Fruit fly (Drosophila melanogaster) whole organism, embryonic: ENCODE measurements around the gene Lipt2.
A peak's percentile ranks its signal among the peaks of the same experiment; 100 is the strongest.

Experiments
- ATbp ChIP-seq: fragments of 200-800 bp; sonication (Bioruptor generic); optimal IDR thresholded peaks from 2 replicates; lab custom pipeline; 2017; ENCODE audit warnings: missing biosample characterization, mild to moderate bottlenecking, missing genetic modification characterization, missing genetic modification reagents
- Adf1 ChIP-seq: fragments of 200-800 bp; sonication (Bioruptor generic); IDR thresholded peaks from 2 replicates; pipeline ENCODE4 v1.3.6; 2022; ENCODE audit warnings: missing biosample characterization, missing genetic modification characterization
- Antp ChIP-seq: fragments of 200-800 bp; sonication (Bioruptor generic); optimal IDR thresholded peaks from 3 replicates; lab custom pipeline; 2016; ENCODE audit warnings: missing biosample characterization, missing genetic modification characterization
- Bteb2 ChIP-seq: fragments of 200-800 bp; sonication (Bioruptor generic); optimal IDR thresholded peaks from 2 replicates; lab custom pipeline; 2016; ENCODE audit warnings: missing biosample characterization, missing genetic modification characterization
- CG10462 ChIP-seq: fragments of 200-800 bp; sonication (Bioruptor generic); optimal IDR thresholded peaks from 2 replicates; lab custom pipeline; 2016; ENCODE audit warnings: missing biosample characterization, missing genetic modification characterization
- CG10565 ChIP-seq: fragments of 200-800 bp; sonication (Bioruptor generic); optimal IDR thresholded peaks from 3 replicates; lab custom pipeline; 2016; ENCODE audit warnings: missing biosample characterization, mild to moderate bottlenecking, missing genetic modification characterization
- CG10979 ChIP-seq: fragments of 200-800 bp; sonication (Bioruptor generic); optimal IDR thresholded peaks from 2 replicates; lab custom pipeline; 2018; ENCODE audit warnings: missing biosample characterization, mild to moderate bottlenecking, missing genetic modification characterization, moderate library complexity
- CG12299 ChIP-seq: fragments of 200-800 bp; sonication (Bioruptor generic); optimal IDR thresholded peaks from 2 replicates; lab custom pipeline; 2018; ENCODE audit warnings: missing biosample characterization, mild to moderate bottlenecking, missing genetic modification characterization
- CG13123 ChIP-seq: fragments of 200-800 bp; sonication (Bioruptor generic); optimal IDR thresholded peaks from 2 replicates; lab custom pipeline; 2016; ENCODE audit warnings: missing biosample characterization, missing genetic modification characterization
- CG14667 ChIP-seq: fragments of 200-800 bp; sonication (Bioruptor generic); IDR thresholded peaks from 2 replicates; pipeline ENCODE4 v1.3.6; 2022; ENCODE audit warnings: missing biosample characterization, missing genetic modification characterization
- CG1603 ChIP-seq: fragments of 200-800 bp; sonication (Bioruptor generic); optimal IDR thresholded peaks from 2 replicates; lab custom pipeline; 2019; ENCODE audit warnings: missing biosample characterization, mild to moderate bottlenecking, missing genetic modification characterization, moderate library complexity
- CG17328 ChIP-seq: fragments of 200-800 bp; sonication (Bioruptor generic); IDR thresholded peaks from 2 replicates; pipeline ENCODE4 v1.3.6; 2022; ENCODE audit warnings: missing biosample characterization, missing genetic modification characterization
- CG2120 ChIP-seq: fragments of 200-800 bp; sonication (Bioruptor generic); optimal IDR thresholded peaks from 3 replicates; lab custom pipeline; 2016; ENCODE audit warnings: missing biosample characterization, missing genetic modification characterization
- CG2889 ChIP-seq: fragments of 200-800 bp; sonication (Bioruptor generic); IDR thresholded peaks from 3 replicates; pipeline ENCODE4 v1.3.6; 2022; ENCODE audit warnings: missing biosample characterization, missing genetic modification characterization
- CG3281 ChIP-seq: fragments of 200-800 bp; sonication (Bioruptor generic); optimal IDR thresholded peaks from 3 replicates; lab custom pipeline; 2017; ENCODE audit warnings: missing biosample characterization, mild to moderate bottlenecking, missing genetic modification characterization
- CG43689 ChIP-seq: fragments of 200-800 bp; sonication (Bioruptor generic); IDR thresholded peaks from 2 replicates; pipeline ENCODE4 v1.3.6; 2022; ENCODE audit warnings: missing biosample characterization, missing genetic modification characterization
- CG4424 ChIP-seq: fragments of 200-800 bp; sonication (Bioruptor generic); optimal IDR thresholded peaks from 3 replicates; lab custom pipeline; 2016; ENCODE audit warnings: missing biosample characterization, missing genetic modification characterization
- CG4617 ChIP-seq: fragments of 200-800 bp; sonication (Bioruptor generic); optimal IDR thresholded peaks from 3 replicates; lab custom pipeline; 2016; ENCODE audit warnings: missing biosample characterization, missing genetic modification characterization, borderline replicate concordance
- CG4854 ChIP-seq: fragments of 200-800 bp; sonication (Bioruptor generic); optimal IDR thresholded peaks from 2 replicates; lab custom pipeline; 2016; ENCODE audit warnings: missing biosample characterization, missing genetic modification characterization, inconsistent platforms
- CG6175 ChIP-seq: fragments of 200-800 bp; sonication (Bioruptor generic); IDR thresholded peaks from 3 replicates; pipeline ENCODE4 v1.3.6; 2022; ENCODE audit warnings: missing biosample characterization, missing genetic modification characterization
- CG7271 ChIP-seq: fragments of 200-800 bp; sonication (Bioruptor generic); optimal IDR thresholded peaks from 2 replicates; lab custom pipeline; 2018; ENCODE audit warnings: missing biosample characterization, mild to moderate bottlenecking, missing genetic modification characterization, moderate library complexity
- CG7357 ChIP-seq: fragments of 200-800 bp; sonication (Bioruptor generic); IDR thresholded peaks from 3 replicates; pipeline ENCODE4 v1.3.6; 2022; ENCODE audit warnings: missing biosample characterization, missing genetic modification characterization
- CG7745 ChIP-seq: fragments of 200-800 bp; sonication (Bioruptor generic); optimal IDR thresholded peaks from 2 replicates; lab custom pipeline; 2018; ENCODE audit warnings: missing biosample characterization, mild to moderate bottlenecking, missing genetic modification characterization, moderate library complexity
- CG9215 ChIP-seq: fragments of 200-800 bp; sonication (Bioruptor generic); IDR thresholded peaks from 2 replicates; pipeline ENCODE4 v1.3.6; 2022; ENCODE audit warnings: missing biosample characterization, missing genetic modification characterization
- Dfd ChIP-seq, 2 experiments: fragments of >200 bp; optimal IDR thresholded peaks; 2 replicates each; lab custom pipeline; 2017; ENCODE audit warnings: missing biosample characterization in 2 of 2, missing genetic modification characterization in 2 of 2
- Dp ChIP-seq: fragments of 200-800 bp; sonication (Bioruptor generic); optimal IDR thresholded peaks from 2 replicates; lab custom pipeline; 2018; ENCODE audit warnings: missing biosample characterization, mild to moderate bottlenecking, missing genetic modification characterization, moderate library complexity
- HLH3B ChIP-seq: fragments of 200-800 bp; sonication (Bioruptor generic); IDR thresholded peaks from 2 replicates; pipeline ENCODE4 v1.3.6; 2022; ENCODE audit warnings: missing biosample characterization, missing genetic modification characterization
- Hmx ChIP-seq: fragments of 200-800 bp; sonication (Bioruptor generic); optimal IDR thresholded peaks from 2 replicates; lab custom pipeline; 2016; ENCODE audit warnings: missing biosample characterization, missing genetic modification characterization
- Hsf ChIP-seq: fragments of 200-800 bp; sonication (Bioruptor generic); optimal IDR thresholded peaks from 3 replicates; lab custom pipeline; 2016; ENCODE audit warnings: missing biosample characterization, missing genetic modification characterization
- ara ChIP-seq: fragments of 200-800 bp; sonication (Bioruptor generic); IDR thresholded peaks from 2 replicates; pipeline ENCODE4 v1.3.6; 2022; ENCODE audit warnings: missing biosample characterization, missing genetic modification characterization
- caup ChIP-seq: fragments of 200-800 bp; sonication (Bioruptor generic); optimal IDR thresholded peaks from 3 replicates; lab custom pipeline; 2017; ENCODE audit warnings: missing biosample characterization, mild to moderate bottlenecking, missing genetic modification characterization, moderate library complexity; ENCODE audit not compliant: severe bottlenecking
- chif ChIP-seq, 2 experiments: fragments of 200-800 bp; sonication (Bioruptor generic); optimal IDR thresholded peaks; 3 replicates each; lab custom pipeline; 2016; ENCODE audit warnings: missing biosample characterization in 2 of 2, missing genetic modification characterization in 2 of 2
- crp ChIP-seq, 2 experiments: fragments of 200-800 bp; sonication (Bioruptor generic); optimal IDR thresholded peaks; 2 replicates in 1 of 2; 3 replicates in 1 of 2; lab custom pipeline; 2017; ENCODE audit warnings: missing biosample characterization in 2 of 2, missing genetic modification characterization in 2 of 2, mild to moderate bottlenecking in 1 of 2, moderate library complexity in 1 of 2
- dimm ChIP-seq: fragments of 200-800 bp; sonication (Bioruptor generic); IDR thresholded peaks from 2 replicates; pipeline ENCODE4 v1.3.6; 2022; ENCODE audit warnings: missing biosample characterization, missing genetic modification characterization
- disco-r ChIP-seq: fragments of 200-800 bp; sonication (Bioruptor generic); optimal IDR thresholded peaks from 2 replicates; lab custom pipeline; 2016; ENCODE audit warnings: missing biosample characterization, missing genetic modification characterization
- esg ChIP-seq: fragments of 200-800 bp; sonication (Bioruptor generic); conservative IDR thresholded peaks from 2 replicates; pipeline ENCODE4 v1.3.6; 2022; ENCODE audit warnings: missing biosample characterization, missing genetic modification characterization
- fd96Cb ChIP-seq: fragments of 200-800 bp; sonication (Bioruptor generic); optimal IDR thresholded peaks from 2 replicates; lab custom pipeline; 2018; ENCODE audit warnings: missing biosample characterization, mild to moderate bottlenecking, missing genetic modification characterization, moderate library complexity
- mam ChIP-seq: fragments of 200-800 bp; sonication (Bioruptor generic); optimal IDR thresholded peaks from 3 replicates; lab custom pipeline; 2016; ENCODE audit warnings: missing biosample characterization, missing genetic modification characterization
- nau ChIP-seq: fragments of 200-800 bp; sonication (Bioruptor generic); optimal IDR thresholded peaks from 3 replicates; lab custom pipeline; 2017; ENCODE audit warnings: missing biosample characterization, mild to moderate bottlenecking, missing genetic modification characterization, missing genetic modification reagents
- nom ChIP-seq: fragments of 200-800 bp; sonication (Bioruptor generic); optimal IDR thresholded peaks from 2 replicates; lab custom pipeline; 2017; ENCODE audit warnings: missing biosample characterization, missing genetic modification characterization, mild to moderate bottlenecking, moderate library complexity, missing genetic modification reagents
- onecut ChIP-seq: fragments of 200-800 bp; sonication (Bioruptor generic); IDR thresholded peaks from 2 replicates; pipeline ENCODE4 v1.3.6; 2022; ENCODE audit warnings: missing biosample characterization, missing genetic modification characterization
- pnt ChIP-seq: fragments of 200-800 bp; sonication (Bioruptor generic); optimal IDR thresholded peaks from 3 replicates; lab custom pipeline; 2016; ENCODE audit warnings: missing biosample characterization, missing genetic modification characterization
- scrt ChIP-seq: fragments of 200-800 bp; sonication (Bioruptor generic); optimal IDR thresholded peaks from 2 replicates; lab custom pipeline; 2018; ENCODE audit warnings: missing biosample characterization, mild to moderate bottlenecking, missing genetic modification characterization, moderate library complexity
- sd ChIP-seq: fragments of 200-800 bp; sonication (Bioruptor generic); optimal IDR thresholded peaks from 3 replicates; lab custom pipeline; 2018; ENCODE audit warnings: missing biosample characterization, mild to moderate bottlenecking, missing genetic modification characterization, moderate library complexity
- so ChIP-seq: fragments of 200-800 bp; sonication (Bioruptor generic); IDR thresholded peaks from 3 replicates; pipeline ENCODE4 v1.3.6; 2022; ENCODE audit warnings: missing biosample characterization, missing genetic modification characterization
- sob ChIP-seq: fragments of 200-800 bp; sonication (Bioruptor generic); IDR thresholded peaks from 2 replicates; pipeline ENCODE4 v1.3.6; 2022; ENCODE audit warnings: missing biosample characterization, missing genetic modification characterization
- tll ChIP-seq, 2 experiments: fragments of 200-800 bp in 1 of 2; fragments of >200 bp in 1 of 2; sonication (Bioruptor generic) in 1 of 2; optimal IDR thresholded peaks; 2 replicates each; lab custom pipeline; 2017 to 2019; ENCODE audit warnings: missing biosample characterization in 2 of 2, missing genetic modification characterization in 2 of 2, mild to moderate bottlenecking in 1 of 2, moderate library complexity in 1 of 2
- yki ChIP-seq: fragments of >200 bp; optimal IDR thresholded peaks from 3 replicates; lab custom pipeline; 2018
- zfh1 ChIP-seq: fragments of 200-800 bp; sonication (Bioruptor generic); IDR thresholded peaks from 3 replicates; pipeline ENCODE4 v1.3.6; 2022; ENCODE audit warnings: missing biosample characterization, missing genetic modification characterization
- zfh2 ChIP-seq: fragments of 200-800 bp; sonication (Bioruptor generic); optimal IDR thresholded peaks from 2 replicates; lab custom pipeline; 2016; ENCODE audit warnings: missing biosample characterization, missing genetic modification characterization

The Lipt2 gene

DNA sequence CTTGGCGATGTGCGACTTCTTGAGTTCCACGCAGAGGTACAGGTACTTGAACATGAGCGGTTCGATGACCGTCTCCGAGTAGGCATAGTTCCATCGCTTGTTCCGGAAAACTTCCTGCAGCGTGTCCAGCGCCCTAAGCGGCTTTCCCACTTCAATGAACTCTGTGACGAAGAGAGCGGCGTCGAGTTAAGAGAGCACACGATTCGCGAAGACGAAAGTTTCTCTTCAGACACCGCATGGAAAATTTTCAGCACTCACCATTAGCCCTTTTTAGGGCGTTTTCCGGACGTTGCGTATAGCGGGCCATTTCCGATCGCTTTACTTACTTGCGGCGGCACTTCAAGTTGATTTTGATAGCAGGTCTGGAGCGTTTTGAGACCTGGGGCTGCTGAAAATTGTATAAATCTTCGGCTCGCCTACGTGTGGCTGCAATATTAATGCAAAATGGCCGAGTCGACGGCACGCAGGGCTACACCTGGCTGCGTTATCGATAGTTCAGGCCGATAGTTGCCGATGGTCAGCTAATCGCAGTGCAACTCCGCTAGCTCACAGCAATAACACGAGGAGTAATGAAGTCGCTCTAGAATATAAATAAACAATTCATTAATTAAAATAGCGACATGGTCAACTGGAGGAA lies 3.6 kb downstream of the Lipt2 start, which contains the start of the genes eIF3a and CG1074 (continued):
- TF ChIP-seq nau (GFP tag; lab: Kevin White, UChicago) (no peak), pnt (no peak), CG12299 (tag; lab: Kevin White, UChicago) (peak; percentile 60), CG17328 (GFP tag; lab: Robert Waterston, UW) (peak; percentile 50; the same call in 1 of the 2 replicates), CG14667 (GFP tag; lab: Robert Waterston, UW) (0 out of 2 replicates have a peak, but pooled peaks have one; percentile 23), Hmx (GFP tag; lab: Kevin White, UChicago) (no peak), CG43689 (no peak), CG4424 (GFP tag; lab: Kevin White, UChicago) (peak; percentile 48), HLH3B (GFP tag; lab: Robert Waterston, UW) (no peak), onecut (GFP tag; lab: Robert Waterston, UW) (peak; percentile 65), CG10979 (tag; lab: Kevin White, UChicago) (peak; percentile 56), CG7271 (tag; lab: Kevin White, UChicago) (peak; percentile 78), Adf1 (GFP tag; lab: Robert Waterston, UW) (peak; percentile 52), nom (GFP tag; lab: Kevin White, UChicago) (peak; percentile 83), Bteb2 (GFP tag; lab: Kevin White, UChicago) (peak; percentile 31), zfh2 (GFP tag; lab: Kevin White, UChicago) (peak; percentile 52), Hsf (peak; percentile 65), crp (GFP tag; optimal IDR thresholded peaks at IDR 0.05; lab: Kevin White, UChicago) (peak in 1 of 2 experiments; percentile 59), Dfd (GFP tag; optimal IDR thresholded peaks at IDR 0.05; lab: Kevin White, UChicago) (no peak), CG3281 (GFP tag; lab: Kevin White, UChicago) (peak; percentile 78), mam (peak; percentile 61), CG1603 (tag; lab: Kevin White, UChicago) (peak; percentile 91), dimm (GFP tag; lab: Robert Waterston, UW) (0 out of 2 replicates have a peak, but pooled peaks have one; percentile 19), CG2120 (GFP tag; lab: Kevin White, UChicago) (peak; percentile 73), yki (no peak), CG4617 (GFP tag; lab: Kevin White, UChicago) (peak; percentile 95), Dp (GFP tag; lab: Kevin White, UChicago) (peak; percentile 51), ATbp (GFP tag; lab: Kevin White, UChicago) (no peak), CG2889 (GFP tag; lab: Robert Waterston, UW) (no peak), disco-r (peak; percentile 35), tll (GFP tag; optimal IDR thresholded peaks at IDR 0.05; lab: Kevin White, UChicago) (peak in 1 of 2 experiments; percentile 68), zfh1 (peak; percentile 74; the same call in 2 of the 3 replicates), sob (GFP tag; lab: Robert Waterston, UW) (peak; percentile 86), CG6175 (GFP tag; lab: Robert Waterston, UW) (peak; percentile 34; the same call in 1 of the 3 replicates), ara (GFP tag; lab: Robert Waterston, UW) (peak; percentile 47; the same call in 1 of the 2 replicates), CG4854 (GFP tag; lab: Kevin White, UChicago) (peak; percentile 55), CG7357 (GFP tag; lab: Robert Waterston, UW) (no peak), CG9215 (GFP tag; lab: Robert Waterston, UW) (no peak), CG13123 (GFP tag; lab: Kevin White, UChicago) (peak; percentile 16), caup (GFP tag; lab: Kevin White, UChicago) (peak; percentile 78), so (GFP tag; lab: Robert Waterston, UW) (peak; percentile 25; the same call in 1 of the 3 replicates), CG10462 (GFP tag; lab: Kevin White, UChicago) (no peak), Antp (peak; percentile 52), esg (no peak), sd (tag; lab: Kevin White, UChicago) (no peak), scrt (GFP tag; lab: Kevin White, UChicago) (peak; percentile 50), fd96Cb (tag; lab: Kevin White, UChicago) (peak; percentile 19), CG7745 (tag; lab: Kevin White, UChicago) (peak; percentile 15), CG10565 (GFP tag; lab: Kevin White, UChicago) (no peak), chif (GFP tag; optimal IDR thresholded peaks at IDR 0.05; lab: Kevin White, UChicago) (peak in 1 of 2 experiments; percentile 46)
